Worm (Caenorhabditis elegans) whole organism, L2 larva: Measurements from ENCODE around the gene pdhk-2.

Experiments
- C34F6.9 ChIP-seq: fragments of 150-350 bp; optimal IDR thresholded peaks from 2 replicates; lab custom pipeline; 2014; ENCODE audit warnings: missing biosample characterization, missing genetic modification characterization
- F13H6.1 ChIP-seq: sonication (generic microtip); optimal IDR thresholded peaks from 2 replicates; lab custom pipeline; 2016; ENCODE audit warnings: missing genetic modification characterization, missing compliant biosample characterization
- R02D3.7 ChIP-seq: fragments of 150-350 bp; optimal IDR thresholded peaks from 2 replicates; lab custom pipeline; 2014; ENCODE audit warnings: missing biosample characterization, missing genetic modification characterization
- Y55F3AM.14 ChIP-seq: fragments of 200-800 bp; sonication (Bioruptor generic); optimal IDR thresholded peaks from 2 replicates; lab custom pipeline; 2018; ENCODE audit warnings: mild to moderate bottlenecking, missing genetic modification characterization, missing compliant biosample characterization
- ZK546.5 ChIP-seq: sonication (generic microtip); optimal IDR thresholded peaks from 2 replicates; lab custom pipeline; 2017; ENCODE audit warnings: missing biosample characterization, missing genetic modification characterization
- alr-1 ChIP-seq: fragments of 150-350 bp; optimal IDR thresholded peaks from 2 replicates; lab custom pipeline; 2014; ENCODE audit warnings: missing biosample characterization, missing genetic modification characterization
- aly-2 ChIP-seq: fragments of 150-350 bp; optimal IDR thresholded peaks from 2 replicates; lab custom pipeline; 2014; ENCODE audit warnings: missing biosample characterization, missing genetic modification characterization
- ama-1 ChIP-seq: fragments of 150-350 bp; optimal IDR thresholded peaks from 2 replicates; lab custom pipeline; 2018; ENCODE audit warnings: inconsistent platforms
- blmp-1 ChIP-seq: sonication (generic microtip); optimal IDR thresholded peaks from 2 replicates; lab custom pipeline; 2017; ENCODE audit warnings: missing genetic modification characterization, mild to moderate bottlenecking, missing compliant biosample characterization, antibody characterized with exemption, moderate library complexity; ENCODE audit not compliant: insufficient read depth
- ceh-16 ChIP-seq: fragments of 150-350 bp; optimal IDR thresholded peaks from 2 replicates; lab custom pipeline; 2014; ENCODE audit warnings: missing biosample characterization, missing genetic modification characterization
- ceh-82 ChIP-seq: fragments of 150-350 bp; optimal IDR thresholded peaks from 2 replicates; lab custom pipeline; 2014; ENCODE audit warnings: missing biosample characterization, missing genetic modification characterization
- crh-2 ChIP-seq: sonication (generic microtip); optimal IDR thresholded peaks from 2 replicates; lab custom pipeline; 2017; ENCODE audit warnings: missing biosample characterization, missing genetic modification characterization
- dmd-4 ChIP-seq: sonication (generic microtip); optimal IDR thresholded peaks from 2 replicates; lab custom pipeline; 2017; ENCODE audit warnings: missing biosample characterization, missing genetic modification characterization
- egl-27 ChIP-seq: sonication (generic microtip); optimal IDR thresholded peaks from 3 replicates; lab custom pipeline; 2017; ENCODE audit warnings: missing biosample characterization, missing genetic modification reagents, missing genetic modification characterization
- elt-1 ChIP-seq: fragments of 150-350 bp; optimal IDR thresholded peaks from 2 replicates; lab custom pipeline; 2014; ENCODE audit warnings: missing biosample characterization, missing genetic modification characterization
- elt-3 ChIP-seq: sonication (generic microtip); optimal IDR thresholded peaks from 2 replicates; lab custom pipeline; 2017; ENCODE audit warnings: missing biosample characterization, missing genetic modification characterization
- fos-1 ChIP-seq: fragments of 150-350 bp; optimal IDR thresholded peaks from 2 replicates; lab custom pipeline; 2014; ENCODE audit warnings: missing biosample characterization, missing genetic modification characterization
- gmeb-1 ChIP-seq: fragments of 150-350 bp; optimal IDR thresholded peaks from 2 replicates; lab custom pipeline; 2014; ENCODE audit warnings: missing biosample characterization, missing genetic modification characterization
- lin-11 ChIP-seq: fragments of 150-350 bp; sonication (generic microtip); optimal IDR thresholded peaks from 2 replicates; lab custom pipeline; 2014; ENCODE audit warnings: missing biosample characterization, missing genetic modification characterization, inconsistent platforms, mixed read lengths
- lin-13 ChIP-seq: fragments of 150-350 bp; optimal IDR thresholded peaks from 2 replicates; lab custom pipeline; 2014; ENCODE audit warnings: missing biosample characterization, missing genetic modification reagents, missing genetic modification characterization
- lin-39 ChIP-seq: fragments of 150-350 bp; optimal IDR thresholded peaks from 2 replicates; lab custom pipeline; 2014; ENCODE audit warnings: missing biosample characterization, missing genetic modification reagents, missing genetic modification characterization
- lsy-2 ChIP-seq, 2 experiments: fragments of 150-350 bp in 1 of 2; sonication (generic microtip) in 1 of 2; optimal IDR thresholded peaks; 2 replicates each; lab custom pipeline; 2014 to 2017; ENCODE audit warnings: missing biosample characterization in 2 of 2, missing genetic modification characterization in 2 of 2
- mab-5 ChIP-seq: fragments of 150-350 bp; optimal IDR thresholded peaks from 2 replicates; lab custom pipeline; 2014; ENCODE audit warnings: missing biosample characterization, missing genetic modification characterization
- mbf-1 ChIP-seq: sonication (generic microtip); optimal IDR thresholded peaks from 2 replicates; lab custom pipeline; 2017; ENCODE audit warnings: missing biosample characterization, missing genetic modification characterization
- mdl-1 ChIP-seq, 2 experiments: fragments of 150-350 bp in 1 of 2; sonication (generic microtip) in 1 of 2; optimal IDR thresholded peaks; 2 replicates each; lab custom pipeline; 2017; ENCODE audit warnings: missing biosample characterization in 2 of 2, missing genetic modification characterization in 2 of 2
- nhr-10 ChIP-seq: sonication (generic microtip); optimal IDR thresholded peaks from 2 replicates; lab custom pipeline; 2017; ENCODE audit warnings: missing biosample characterization, missing genetic modification characterization
- nhr-11 ChIP-seq: fragments of 150-350 bp; optimal IDR thresholded peaks from 2 replicates; lab custom pipeline; 2014; ENCODE audit warnings: missing biosample characterization, missing genetic modification characterization
- nhr-12 ChIP-seq: fragments of 150-350 bp; optimal IDR thresholded peaks from 2 replicates; lab custom pipeline; 2014; ENCODE audit warnings: missing biosample characterization, missing genetic modification characterization
- nhr-129 ChIP-seq: fragments of 150-350 bp; optimal IDR thresholded peaks from 2 replicates; lab custom pipeline; 2014; ENCODE audit warnings: missing biosample characterization, missing genetic modification characterization
- nhr-21 ChIP-seq: fragments of 150-350 bp; optimal IDR thresholded peaks from 2 replicates; lab custom pipeline; 2014; ENCODE audit warnings: missing biosample characterization, missing genetic modification characterization
- nhr-23 ChIP-seq: fragments of 150-350 bp; optimal IDR thresholded peaks from 2 replicates; lab custom pipeline; 2014; ENCODE audit warnings: missing biosample characterization, missing genetic modification reagents, missing genetic modification characterization
- nhr-237 ChIP-seq: fragments of 150-350 bp; optimal IDR thresholded peaks from 2 replicates; lab custom pipeline; 2014; ENCODE audit warnings: missing biosample characterization, missing genetic modification characterization
- nhr-25 ChIP-seq: fragments of 150-350 bp; sonication (generic microtip); optimal IDR thresholded peaks from 3 replicates; lab custom pipeline; 2014; ENCODE audit warnings: missing biosample characterization, missing genetic modification characterization
- nhr-6 ChIP-seq: fragments of 150-350 bp; optimal IDR thresholded peaks from 2 replicates; lab custom pipeline; 2014; ENCODE audit warnings: missing biosample characterization, missing genetic modification characterization
- nhr-77 ChIP-seq: fragments of 150-350 bp; optimal IDR thresholded peaks from 2 replicates; lab custom pipeline; 2014; ENCODE audit warnings: missing biosample characterization, missing genetic modification characterization
- peb-1 ChIP-seq: fragments of 150-350 bp; optimal IDR thresholded peaks from 2 replicates; lab custom pipeline; 2014; ENCODE audit warnings: missing biosample characterization, missing genetic modification characterization
- sem-4 ChIP-seq: fragments of 150-350 bp; optimal IDR thresholded peaks from 2 replicates; lab custom pipeline; 2014; ENCODE audit warnings: missing biosample characterization, missing genetic modification reagents, missing genetic modification characterization
- skn-1 ChIP-seq: sonication (generic microtip); optimal IDR thresholded peaks from 2 replicates; lab custom pipeline; 2017; ENCODE audit warnings: missing biosample characterization, missing genetic modification characterization
- sma-3 ChIP-seq: sonication (generic microtip); optimal IDR thresholded peaks from 2 replicates; lab custom pipeline; 2016; ENCODE audit warnings: missing genetic modification reagents, missing genetic modification characterization, missing compliant biosample characterization
- sma-9 ChIP-seq, 2 experiments: fragments of 150-350 bp in 1 of 2; sonication (generic microtip) in 1 of 2; optimal IDR thresholded peaks; 2 replicates each; lab custom pipeline; 2014 to 2016; ENCODE audit warnings: missing genetic modification characterization in 2 of 2, mild to moderate bottlenecking in 1 of 2, missing biosample characterization in 1 of 2, missing compliant biosample characterization in 1 of 2, missing genetic modification reagents in 1 of 2, moderate library complexity in 1 of 2
- snpc-4 ChIP-seq: fragments of 150-350 bp; optimal IDR thresholded peaks from 2 replicates; lab custom pipeline; 2014; ENCODE audit warnings: missing biosample characterization, missing genetic modification characterization
- unc-39 ChIP-seq: fragments of 150-350 bp; optimal IDR thresholded peaks from 2 replicates; lab custom pipeline; 2014; ENCODE audit warnings: missing biosample characterization, missing genetic modification characterization
- unc-55 ChIP-seq: fragments of 150-350 bp; sonication (generic microtip); optimal IDR thresholded peaks from 3 replicates; lab custom pipeline; 2014; ENCODE audit warnings: missing biosample characterization, missing genetic modification reagents, missing genetic modification characterization
- unc-62 ChIP-seq: fragments of 150-350 bp; optimal IDR thresholded peaks from 2 replicates; lab custom pipeline; 2014; ENCODE audit warnings: missing biosample characterization, missing genetic modification reagents, missing genetic modification characterization
- zag-1 ChIP-seq: fragments of 150-350 bp; optimal IDR thresholded peaks from 2 replicates; lab custom pipeline; 2014; ENCODE audit warnings: missing biosample characterization, missing genetic modification characterization
- ztf-1 ChIP-seq: fragments of 200-800 bp; sonication (Bioruptor generic); conservative IDR thresholded peaks from 2 replicates; pipeline ENCODE4 v1.3.6; 2022; ENCODE audit warnings: missing genetic modification characterization, missing compliant biosample characterization
- ztf-11 ChIP-seq: sonication (generic microtip); optimal IDR thresholded peaks from 2 replicates; lab custom pipeline; 2017; ENCODE audit warnings: missing biosample characterization, missing genetic modification characterization
- ztf-4 ChIP-seq: fragments of 150-350 bp; optimal IDR thresholded peaks from 2 replicates; lab custom pipeline; 2014; ENCODE audit warnings: missing biosample characterization, missing genetic modification characterization

Gene pdhk-2

DNA sequence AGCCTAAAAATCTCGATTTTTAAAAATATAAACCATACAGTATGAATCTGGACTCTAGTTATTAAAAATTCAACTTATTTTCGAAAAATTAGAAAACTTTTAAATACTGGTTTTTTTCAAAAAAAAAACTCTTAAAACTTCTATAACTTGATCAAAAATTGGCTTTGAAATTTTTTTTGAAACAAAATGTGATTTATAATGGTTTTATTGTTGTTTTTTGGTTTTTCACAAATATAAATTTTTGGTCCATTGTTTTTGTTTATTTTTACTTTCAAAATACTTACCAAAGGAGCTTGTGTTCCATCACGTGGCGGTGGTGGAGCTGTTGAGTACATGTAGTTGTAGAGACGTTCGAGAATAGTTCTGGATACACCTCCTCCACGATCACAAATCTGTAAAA, 2.9 kb downstream of the pdhk-2 start:
- TF ChIP-seq lin-11 (tag; lab: Kevin White, UChicago) (no peak), egl-27 (tag; lab: Kevin White, UChicago) (no peak), nhr-237 (tag; lab: Kevin White, UChicago) (no peak), elt-1 (tag; lab: Kevin White, UChicago) (no peak), mbf-1 (tag; lab: Kevin White, UChicago) (no peak), gmeb-1 (tag; lab: Kevin White, UChicago) (no peak), elt-3 (no peak), skn-1 (no peak), ztf-1 (GFP tag; lab: Robert Waterston, UW) (no peak), nhr-21 (tag; lab: Kevin White, UChicago) (no peak), nhr-12 (tag; lab: Kevin White, UChicago) (no peak), nhr-77 (no peak), Y55F3AM.14 (GFP tag; lab: Kevin White, UChicago) (no peak), ztf-11 (tag; lab: Kevin White, UChicago) (no peak)

DNA sequence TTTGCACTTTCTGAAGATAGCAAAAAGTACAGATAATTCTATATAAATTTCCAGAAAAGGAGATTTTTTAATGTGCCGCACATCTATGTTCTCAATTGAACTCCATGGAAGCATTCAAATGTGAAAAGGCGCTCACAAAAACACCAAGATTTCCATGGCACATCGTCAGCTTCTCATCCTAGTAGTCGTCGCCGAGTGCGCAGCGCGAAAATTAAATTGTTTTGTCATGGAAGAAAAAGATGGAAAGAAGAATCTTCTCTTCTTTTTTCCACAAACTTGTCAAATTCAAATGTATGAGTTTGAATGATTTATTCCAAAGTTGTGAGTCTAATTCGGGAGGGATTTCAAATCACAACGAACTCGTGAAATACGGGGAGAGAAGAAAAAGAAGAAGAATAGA, 3.8 kb downstream of the pdhk-2 start:
- TF ChIP-seq nhr-10 (no peak), C34F6.9 (peak; percentile 12)

- TF ChIP-seq lin-13 (no peak), ztf-11 (tag; lab: Kevin White, UChicago) (no peak), Y55F3AM.14 (GFP tag; lab: Kevin White, UChicago) (no peak), lsy-2 (tag; optimal IDR thresholded peaks at IDR 0.05; lab: Kevin White, UChicago) (peak in 1 of 2 experiments; percentile 32), unc-55 (peak; percentile 35), ceh-16 (tag; lab: Kevin White, UChicago) (no peak), crh-2 (tag; lab: Kevin White, UChicago) (peak; percentile 40), ama-1 (no peak), nhr-21 (tag; lab: Kevin White, UChicago) (no peak), F13H6.1 (tag; lab: Kevin White, UChicago) (peak; percentile 86), nhr-25 (tag; lab: Kevin White, UChicago) (peak; percentile 61), sma-3 (GFP tag; lab: Kevin White, UChicago) (no peak), C34F6.9 (peak; percentile 34), dmd-4 (tag; lab: Kevin White, UChicago) (no peak), elt-1 (tag; lab: Kevin White, UChicago) (no peak), sma-9 (GFP tag; optimal IDR thresholded peaks at IDR 0.05; lab: Kevin White, UChicago) (peak; percentile 70), sma-9 (tag; optimal IDR thresholded peaks at IDR 0.05; lab: Kevin White, UChicago) (no peak), egl-27 (tag; lab: Kevin White, UChicago) (no peak), nhr-12 (tag; lab: Kevin White, UChicago) (no peak), lin-11 (tag; lab: Kevin White, UChicago) (no peak), zag-1 (no peak), skn-1 (no peak), ztf-1 (GFP tag; lab: Robert Waterston, UW) (no peak), nhr-237 (tag; lab: Kevin White, UChicago) (no peak), ceh-82 (tag; lab: Kevin White, UChicago) (no peak), nhr-11 (tag; lab: Kevin White, UChicago) (no peak), elt-3 (no peak), gmeb-1 (tag; lab: Kevin White, UChicago) (no peak), nhr-77 (no peak), snpc-4 (tag; lab: Kevin White, UChicago) (no peak), nhr-6 (tag; lab: Kevin White, UChicago) (peak; percentile 32), R02D3.7 (tag; lab: Kevin White, UChicago) (no peak), ZK546.5 (tag; lab: Kevin White, UChicago) (no peak), peb-1 (tag; lab: Kevin White, UChicago) (no peak), fos-1 (tag; lab: Kevin White, UChicago) (peak; percentile 26), nhr-129 (tag; lab: Kevin White, UChicago) (peak; percentile 98), ztf-4 (tag; lab: Kevin White, UChicago) (peak; percentile 57), sem-4 (tag; lab: Kevin White, UChicago) (no peak), lin-39 (no peak), aly-2 (no peak), unc-62 (no peak), blmp-1 (tag; lab: Kevin White, UChicago) (peak; percentile 32), nhr-23 (tag; lab: Kevin White, UChicago) (no peak), mdl-1 (tag; optimal IDR thresholded peaks at IDR 0.05; lab: Kevin White, UChicago) (no peak), mab-5 (tag; lab: Kevin White, UChicago) (no peak), mbf-1 (tag; lab: Kevin White, UChicago) (no peak), alr-1 (tag; lab: Kevin White, UChicago) (no peak), nhr-10 (no peak), unc-39 (tag; lab: Kevin White, UChicago) (no peak)
- TF ChIP-seq, all 48 proteins: peak for 12
These were observed 6.8 kb downstream of the pdhk-2 start for ce11 chrIII:8734327-8734885.
